Fruit fly (Drosophila melanogaster): ENCODE data around the gene CG31176.

CG31176 gene

dm6 chr3R:21700458-21700857 is 19.0 kb downstream of the CG31176 start:
- no peak for TF ChIP-seq Myc (optimal IDR thresholded peaks at IDR 0.05)
- TF ChIP-seq psq (optimal IDR thresholded peaks at IDR 0.05) = no peak
- TF ChIP-seq Sin3A (optimal IDR thresholded peaks at IDR 0.05) = no peak
- no peak for TF ChIP-seq ttk (optimal IDR thresholded peaks at IDR 0.05)
- no peak for TF ChIP-seq h (optimal IDR thresholded peaks at IDR 0.05)
- no peak for TF ChIP-seq insv (optimal IDR thresholded peaks at IDR 0.05)

dm6 chr3R:21698895-21699300 is 20.6 kb downstream of the CG31176 start:
- no peak for TF ChIP-seq insv (optimal IDR thresholded peaks at IDR 0.05)
- TF ChIP-seq h (optimal IDR thresholded peaks at IDR 0.05) = no peak
- TF ChIP-seq psq (optimal IDR thresholded peaks at IDR 0.05) = no peak
- TF ChIP-seq ttk (optimal IDR thresholded peaks at IDR 0.05) = no peak
- TF ChIP-seq Sin3A (optimal IDR thresholded peaks at IDR 0.05) = no peak

DNA sequence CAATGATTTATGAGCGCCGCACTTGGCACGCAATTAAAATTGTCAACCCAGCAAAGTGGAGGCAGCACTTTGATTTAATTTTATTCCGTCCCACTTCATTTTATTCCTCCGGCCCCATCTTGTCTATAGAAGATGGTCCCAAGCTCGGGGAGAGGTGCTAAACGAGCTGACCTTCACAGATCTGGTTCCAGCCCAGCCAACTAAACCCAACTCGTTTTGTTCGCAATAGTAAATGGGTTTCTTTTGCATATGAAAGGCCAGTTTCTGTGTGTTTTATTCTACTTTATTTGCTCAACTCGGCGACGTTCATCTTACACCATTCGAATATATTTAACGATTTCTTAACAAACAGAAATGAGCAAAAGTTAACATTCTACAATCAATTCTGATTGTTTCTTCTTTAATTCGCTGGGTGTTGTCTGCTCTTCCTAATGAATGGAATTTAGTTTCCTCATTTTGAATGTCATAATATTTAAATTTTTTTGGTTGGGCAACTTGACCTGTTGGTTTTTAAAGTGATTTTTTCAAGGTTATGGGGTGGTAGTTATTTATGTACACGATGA is 26.3 kb downstream of the CG31176 start:
- TF ChIP-seq psq (optimal IDR thresholded peaks at IDR 0.05) = no peak
- no peak for TF ChIP-seq Sin3A (optimal IDR thresholded peaks at IDR 0.05)
- no peak for TF ChIP-seq insv (optimal IDR thresholded peaks at IDR 0.05)
- no peak for TF ChIP-seq ttk (optimal IDR thresholded peaks at IDR 0.05)
- no peak for TF ChIP-seq Myc (optimal IDR thresholded peaks at IDR 0.05)
- TF ChIP-seq h (optimal IDR thresholded peaks at IDR 0.05) = no peak

DNA sequence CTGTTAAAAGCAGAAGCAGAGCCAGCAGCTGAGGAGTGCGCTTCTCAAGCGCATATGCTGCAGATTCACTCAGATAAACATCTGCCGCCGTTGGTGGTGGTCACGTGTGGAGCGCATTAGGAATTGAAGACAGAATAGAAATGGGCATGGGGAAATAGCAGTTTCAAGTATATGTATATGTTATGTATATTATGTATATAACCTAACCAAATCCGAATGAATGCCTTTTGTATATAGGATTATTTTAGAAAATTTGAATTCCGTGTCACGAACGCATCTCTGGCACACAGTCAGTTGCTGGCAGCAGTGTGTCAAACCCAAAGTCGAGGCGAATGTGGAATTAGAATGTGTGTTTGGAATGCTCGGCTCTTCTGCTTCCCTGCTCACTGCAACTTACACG is 28.3 kb downstream of the CG31176 start:
- TF ChIP-seq h (optimal IDR thresholded peaks at IDR 0.05) (no peak), ttk (optimal IDR thresholded peaks at IDR 0.05) (no peak), Sin3A (optimal IDR thresholded peaks at IDR 0.05) (no peak), Myc (optimal IDR thresholded peaks at IDR 0.05) (no peak), insv (optimal IDR thresholded peaks at IDR 0.05) (no peak)

- no peak for TF ChIP-seq ttk (optimal IDR thresholded peaks at IDR 0.05)
- no peak for TF ChIP-seq h (optimal IDR thresholded peaks at IDR 0.05)
- no peak for TF ChIP-seq psq (optimal IDR thresholded peaks at IDR 0.05)
- TF ChIP-seq Sin3A (optimal IDR thresholded peaks at IDR 0.05) = no peak
- TF ChIP-seq Myc (optimal IDR thresholded peaks at IDR 0.05) = no peak
- TF ChIP-seq insv (optimal IDR thresholded peaks at IDR 0.05) = no peak
Observed at dm6 chr3R:21688596-21688995, 30.9 kb downstream of the CG31176 start.

DNA sequence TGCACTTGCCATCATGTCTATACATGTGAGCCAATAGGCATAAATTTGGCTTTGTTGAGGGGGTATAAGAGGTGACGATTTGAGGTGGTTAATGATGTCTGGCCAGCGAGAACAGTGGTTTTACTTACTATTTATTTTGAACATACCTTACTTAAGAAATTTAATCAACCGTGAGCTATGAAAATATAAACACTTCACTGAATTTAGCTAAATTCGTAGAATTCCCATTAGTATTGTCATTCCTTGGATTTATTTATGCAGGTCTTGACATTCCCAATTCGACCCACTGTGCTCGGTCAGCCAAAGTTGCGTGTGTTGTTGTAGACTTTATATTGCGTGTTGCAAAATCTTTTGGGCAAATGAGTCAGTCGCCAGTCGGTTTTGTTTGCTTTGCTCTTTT is 31.6 kb downstream of the CG31176 start:
- TF ChIP-seq h (optimal IDR thresholded peaks at IDR 0.05) (no peak), Myc (optimal IDR thresholded peaks at IDR 0.05) (no peak), psq (optimal IDR thresholded peaks at IDR 0.05) (no peak), ttk (optimal IDR thresholded peaks at IDR 0.05) (no peak), insv (optimal IDR thresholded peaks at IDR 0.05) (no peak), Sin3A (optimal IDR thresholded peaks at IDR 0.05) (no peak)

DNA sequence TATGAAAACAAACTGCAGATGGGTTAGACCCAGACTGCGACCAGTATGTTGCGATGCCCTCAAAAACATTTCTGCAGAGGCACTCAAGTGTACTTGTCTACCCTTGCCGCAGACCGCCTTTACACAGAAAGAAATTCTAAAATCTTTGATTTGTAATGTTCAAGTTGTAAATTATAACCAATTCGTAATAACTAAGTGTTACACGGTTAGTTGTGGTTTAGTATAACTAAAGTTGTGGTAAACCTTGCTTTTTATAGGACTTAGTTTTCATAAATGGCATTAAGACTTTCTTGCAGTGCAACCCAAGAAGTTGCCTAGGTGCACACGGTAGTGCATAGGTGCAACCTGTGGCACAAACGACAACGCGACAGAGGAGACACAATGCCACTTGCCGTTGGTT is 37.4 kb downstream of the CG31176 start:
- no peak for TF ChIP-seq Sin3A (optimal IDR thresholded peaks at IDR 0.05)
- no peak for TF ChIP-seq insv (optimal IDR thresholded peaks at IDR 0.05)
- TF ChIP-seq h (optimal IDR thresholded peaks at IDR 0.05) = no peak
- no peak for TF ChIP-seq ttk (optimal IDR thresholded peaks at IDR 0.05)
- TF ChIP-seq psq (optimal IDR thresholded peaks at IDR 0.05) = no peak
- no peak for TF ChIP-seq Myc (optimal IDR thresholded peaks at IDR 0.05)

DNA sequence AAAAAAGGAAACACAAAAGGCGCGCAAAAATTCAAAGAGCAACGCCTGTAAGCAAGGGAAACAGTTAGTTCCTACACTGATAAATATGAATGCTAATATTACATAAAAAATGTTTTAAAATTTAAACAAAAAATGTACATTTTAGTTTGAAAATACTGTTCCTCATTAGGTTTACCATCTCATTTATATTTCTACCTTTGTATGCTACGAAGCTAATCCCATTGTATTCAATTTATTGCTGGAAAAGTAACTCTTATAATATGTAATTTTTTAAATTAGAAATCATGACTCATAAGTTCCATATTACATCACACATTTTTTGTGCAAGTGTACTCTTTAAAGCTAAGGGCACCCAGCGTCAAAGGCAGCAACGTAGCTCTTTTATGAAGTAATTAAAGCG is 40.1 kb downstream of the CG31176 start:
- no peak for TF ChIP-seq insv (optimal IDR thresholded peaks at IDR 0.05)
- TF ChIP-seq Myc (optimal IDR thresholded peaks at IDR 0.05) = no peak
- TF ChIP-seq psq (optimal IDR thresholded peaks at IDR 0.05) = no peak
- no peak for TF ChIP-seq ttk (optimal IDR thresholded peaks at IDR 0.05)

dm6 chr3R:21671636-21672035 is 47.8 kb downstream of the CG31176 start, which contains the start of gene PolA1:
TSS of gene PolA1 (minus strand) at chr3R:21671750.
- TF ChIP-seq h (optimal IDR thresholded peaks at IDR 0.05) = no peak
- TF ChIP-seq insv (optimal IDR thresholded peaks at IDR 0.05) = no peak
- TF ChIP-seq psq (optimal IDR thresholded peaks at IDR 0.05) = no peak
- TF ChIP-seq ttk (optimal IDR thresholded peaks at IDR 0.05) = no peak
- no peak for TF ChIP-seq Sin3A (optimal IDR thresholded peaks at IDR 0.05)
- no peak for TF ChIP-seq Myc (optimal IDR thresholded peaks at IDR 0.05)

DNA sequence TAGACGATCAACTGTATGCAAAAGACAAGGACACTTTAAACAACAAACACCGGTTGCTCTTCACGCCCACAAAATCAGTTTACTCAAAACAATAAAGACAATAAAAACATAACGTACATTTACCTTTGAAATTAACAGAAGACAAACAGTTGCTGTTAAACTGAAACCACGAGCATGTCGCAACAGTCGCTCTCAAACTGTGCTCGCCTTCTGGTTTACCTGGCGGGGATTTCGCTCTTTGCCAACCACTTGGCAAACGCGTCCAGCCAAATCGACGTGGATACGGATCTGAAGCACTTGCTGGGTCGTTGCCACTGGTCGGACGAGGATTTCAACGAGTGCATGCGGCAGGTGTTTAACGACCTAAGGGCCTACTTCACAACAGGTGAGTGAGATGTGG is 54.1 kb downstream of the CG31176 start:
- no peak for TF ChIP-seq Sin3A (optimal IDR thresholded peaks at IDR 0.05)
- TF ChIP-seq insv (optimal IDR thresholded peaks at IDR 0.05) = no peak
- TF ChIP-seq h (optimal IDR thresholded peaks at IDR 0.05) = no peak
- TF ChIP-seq psq (optimal IDR thresholded peaks at IDR 0.05) = no peak
- TF ChIP-seq ttk (optimal IDR thresholded peaks at IDR 0.05) = no peak
- no peak for TF ChIP-seq Myc (optimal IDR thresholded peaks at IDR 0.05)

- TF ChIP-seq h (optimal IDR thresholded peaks at IDR 0.05) = no peak
- TF ChIP-seq Myc (optimal IDR thresholded peaks at IDR 0.05) = no peak
- TF ChIP-seq Sin3A (optimal IDR thresholded peaks at IDR 0.05) = no peak
- no peak for TF ChIP-seq insv (optimal IDR thresholded peaks at IDR 0.05)
- no peak for TF ChIP-seq ttk (optimal IDR thresholded peaks at IDR 0.05)
- no peak for TF ChIP-seq psq (optimal IDR thresholded peaks at IDR 0.05)
Observed at dm6 chr3R:21664089-21664488, 55.4 kb downstream of the CG31176 start, which contains the start of gene Jhbp16. TSS of gene Jhbp16 (plus strand) at chr3R:21664389.

- no peak for TF ChIP-seq ttk (optimal IDR thresholded peaks at IDR 0.05)
- TF ChIP-seq psq (optimal IDR thresholded peaks at IDR 0.05) = no peak
- no peak for TF ChIP-seq Myc (optimal IDR thresholded peaks at IDR 0.05)
- TF ChIP-seq insv (optimal IDR thresholded peaks at IDR 0.05) = no peak
- no peak for TF ChIP-seq h (optimal IDR thresholded peaks at IDR 0.05)
- TF ChIP-seq Sin3A (optimal IDR thresholded peaks at IDR 0.05) = no peak
Observed at dm6 chr3R:21662501-21663007, 56.9 kb downstream of the CG31176 start, which contains the start of gene Archease. TSS of gene Archease (minus strand) at chr3R:21662972.

- TF ChIP-seq h (optimal IDR thresholded peaks at IDR 0.05) = no peak
- TF ChIP-seq psq (optimal IDR thresholded peaks at IDR 0.05) = no peak
- no peak for TF ChIP-seq insv (optimal IDR thresholded peaks at IDR 0.05)
- no peak for TF ChIP-seq Myc (optimal IDR thresholded peaks at IDR 0.05)
- TF ChIP-seq Sin3A (optimal IDR thresholded peaks at IDR 0.05) = no peak
- no peak for TF ChIP-seq ttk (optimal IDR thresholded peaks at IDR 0.05)
Observed at dm6 chr3R:21660659-21661126, 58.8 kb downstream of the CG31176 start, which contains the start of gene E2f1. TSS of gene E2f1 (minus strand) at chr3R:21660871.

All from Kc167 (cell line).